Fruit fly (Drosophila melanogaster): ENCODE results near the gene Acp29AB.

DNA sequence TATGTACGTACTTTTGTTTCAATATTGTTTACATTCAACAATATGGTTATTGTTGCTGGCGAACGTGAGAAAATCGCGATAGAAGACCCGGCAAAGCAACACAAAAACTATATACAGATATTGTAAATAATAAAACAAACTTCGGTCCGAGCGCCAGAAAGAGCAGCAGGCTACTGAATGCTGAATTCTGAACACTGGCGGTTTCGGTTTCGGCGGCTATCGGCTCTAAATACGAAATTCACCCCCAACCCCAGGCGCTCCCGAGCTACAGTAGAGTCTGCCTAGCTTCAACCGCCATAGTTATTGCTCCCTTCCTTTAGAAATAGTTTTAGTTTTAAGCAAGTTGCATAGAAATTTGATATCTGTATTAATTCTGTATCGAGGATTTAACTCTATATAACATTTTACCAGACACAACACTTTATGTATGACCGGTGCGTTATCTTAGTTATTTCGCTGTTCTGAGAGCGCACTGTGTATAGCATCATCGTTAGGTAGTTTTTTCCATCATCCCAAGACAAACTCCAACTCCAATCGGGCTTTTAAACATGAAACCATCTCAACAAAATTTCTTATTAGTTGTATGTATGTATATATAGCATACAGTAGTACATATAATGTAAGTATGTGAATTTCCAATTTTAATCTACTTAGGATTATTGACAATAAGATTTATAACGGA lies 30.6 kb downstream of the Acp29AB start, which contains the start of gene CG7627:
- TF ChIP-seq CTCF (optimal IDR thresholded peaks at IDR 0.05): no peak
- TF ChIP-seq CG8478 (optimal IDR thresholded peaks at IDR 0.05): no peak
